Worm (Caenorhabditis elegans) whole organism, L1 larva: ENCODE data around the gene gsto-2.
A peak's percentile ranks its signal among the peaks of the same experiment; 100 is the strongest.

Experiments used
- C16A3.4 ChIP-seq: fragments of 150-350 bp; optimal IDR thresholded peaks from 2 replicates; lab custom pipeline; 2014; ENCODE audit warnings: missing biosample characterization, missing genetic modification characterization
- C34B4.2 ChIP-seq: sonication (generic microtip); optimal IDR thresholded peaks from 2 replicates; lab custom pipeline; 2017; ENCODE audit warnings: mild to moderate bottlenecking, missing genetic modification characterization, missing compliant biosample characterization
- F16B12.6 ChIP-seq: fragments of 150-350 bp; optimal IDR thresholded peaks from 2 replicates; lab custom pipeline; 2014; ENCODE audit warnings: missing biosample characterization, missing genetic modification characterization
- Y116A8C.19 ChIP-seq: sonication (generic microtip); optimal IDR thresholded peaks from 2 replicates; lab custom pipeline; 2016; ENCODE audit warnings: missing compliant biosample characterization, missing genetic modification characterization, borderline replicate concordance
- aha-1 ChIP-seq: fragments of 150-350 bp; optimal IDR thresholded peaks from 2 replicates; lab custom pipeline; 2014; ENCODE audit warnings: missing biosample characterization, missing genetic modification characterization
- alr-1 ChIP-seq: fragments of 200-800 bp; sonication (Bioruptor generic); optimal IDR thresholded peaks from 2 replicates; lab custom pipeline; 2018; ENCODE audit warnings: borderline replicate concordance, mild to moderate bottlenecking, missing genetic modification characterization, missing compliant biosample characterization
- aly-2 ChIP-seq: fragments of 150-350 bp; optimal IDR thresholded peaks from 2 replicates; lab custom pipeline; 2014; ENCODE audit warnings: missing biosample characterization, missing genetic modification characterization
- blmp-1 ChIP-seq: fragments of 150-350 bp; optimal IDR thresholded peaks from 2 replicates; lab custom pipeline; 2014; ENCODE audit warnings: missing biosample characterization, missing genetic modification characterization
- ceh-63 ChIP-seq: fragments of 200-800 bp; sonication (Bioruptor generic); optimal IDR thresholded peaks from 2 replicates; lab custom pipeline; 2018; ENCODE audit warnings: mild to moderate bottlenecking, missing genetic modification characterization, missing compliant biosample characterization
- ceh-82 ChIP-seq, 3 experiments: fragments of 150-350 bp in 1 of 3; sonication (generic microtip) in 2 of 3; optimal IDR thresholded peaks; 2 replicates each; lab custom pipeline; 2014 to 2017; ENCODE audit warnings: missing biosample characterization in 3 of 3, missing genetic modification characterization in 3 of 3
- ceh-88 ChIP-seq: fragments of 200-800 bp; sonication (Bioruptor generic); IDR thresholded peaks from 2 replicates; pipeline ENCODE4 v1.3.6; 2022; ENCODE audit warnings: missing genetic modification characterization, missing compliant biosample characterization
- ceh-90 ChIP-seq: sonication (generic microtip); optimal IDR thresholded peaks from 2 replicates; lab custom pipeline; 2016; ENCODE audit warnings: missing genetic modification characterization, missing compliant biosample characterization
- ces-1 ChIP-seq: fragments of 150-350 bp; optimal IDR thresholded peaks from 2 replicates; lab custom pipeline; 2014; ENCODE audit warnings: missing biosample characterization, missing genetic modification reagents, missing genetic modification characterization
- efl-3 ChIP-seq: fragments of 200-800 bp; sonication (Bioruptor generic); optimal IDR thresholded peaks from 2 replicates; lab custom pipeline; 2018; ENCODE audit warnings: mild to moderate bottlenecking, missing genetic modification characterization, missing compliant biosample characterization
- elt-2 ChIP-seq: sonication (generic microtip); optimal IDR thresholded peaks from 2 replicates; lab custom pipeline; 2016; ENCODE audit warnings: missing genetic modification characterization, mild to moderate bottlenecking, inconsistent platforms, missing compliant biosample characterization, missing genetic modification reagents
- ets-5 ChIP-seq: fragments of 200-800 bp; sonication (Bioruptor generic); IDR thresholded peaks from 2 replicates; pipeline ENCODE4 v1.3.6; 2022; ENCODE audit warnings: missing genetic modification characterization, missing compliant biosample characterization
- fkh-10 ChIP-seq: sonication (generic microtip); optimal IDR thresholded peaks from 2 replicates; lab custom pipeline; 2017; ENCODE audit warnings: missing biosample characterization, missing genetic modification reagents, missing genetic modification characterization
- grh-1 ChIP-seq: fragments of 200-800 bp; sonication (Bioruptor generic); IDR thresholded peaks from 2 replicates; pipeline ENCODE4 v1.3.6; 2022; ENCODE audit warnings: missing genetic modification reagents, missing genetic modification characterization, missing compliant biosample characterization
- hlh-4 ChIP-seq: sonication (generic microtip); optimal IDR thresholded peaks from 2 replicates; lab custom pipeline; 2016; ENCODE audit warnings: mild to moderate bottlenecking, missing genetic modification characterization, missing compliant biosample characterization
- hpl-2 ChIP-seq: fragments of 150-350 bp; optimal IDR thresholded peaks from 2 replicates; lab custom pipeline; 2014; ENCODE audit warnings: missing biosample characterization, missing genetic modification reagents, missing genetic modification characterization
- irx-1 ChIP-seq: sonication (generic microtip); optimal IDR thresholded peaks from 2 replicates; lab custom pipeline; 2016; ENCODE audit warnings: missing genetic modification characterization, missing compliant biosample characterization
- lin-13 ChIP-seq: fragments of 150-350 bp; optimal IDR thresholded peaks from 2 replicates; lab custom pipeline; 2014; ENCODE audit warnings: missing biosample characterization, missing genetic modification reagents, missing genetic modification characterization
- lin-15B ChIP-seq: fragments of 150-350 bp; sonication (generic microtip); optimal IDR thresholded peaks from 3 replicates; lab custom pipeline; 2014; ENCODE audit warnings: missing biosample characterization, missing genetic modification characterization
- lin-35 ChIP-seq, 2 experiments: fragments of 150-350 bp; optimal IDR thresholded peaks; 2 replicates each; lab custom pipeline; 2014; ENCODE audit warnings: missing biosample characterization in 2 of 2, missing genetic modification characterization in 2 of 2, missing genetic modification reagents in 2 of 2
- lin-39 ChIP-seq: fragments of 150-350 bp; optimal IDR thresholded peaks from 2 replicates; lab custom pipeline; 2014; ENCODE audit warnings: missing biosample characterization, missing genetic modification reagents, missing genetic modification characterization
- lir-3 ChIP-seq: sonication (generic microtip); optimal IDR thresholded peaks from 2 replicates; lab custom pipeline; 2016; ENCODE audit warnings: mild to moderate bottlenecking, missing genetic modification characterization, moderate library complexity, missing compliant biosample characterization; ENCODE audit not compliant: poor library complexity
- lsy-2 ChIP-seq, 2 experiments: fragments of 150-350 bp; optimal IDR thresholded peaks; 2 replicates each; lab custom pipeline; 2014; ENCODE audit warnings: missing biosample characterization in 2 of 2, missing genetic modification characterization in 2 of 2
- mef-2 ChIP-seq: fragments of 150-350 bp; optimal IDR thresholded peaks from 2 replicates; lab custom pipeline; 2014; ENCODE audit warnings: missing biosample characterization, missing genetic modification characterization
- mep-1 ChIP-seq: fragments of 150-350 bp; optimal IDR thresholded peaks from 2 replicates; lab custom pipeline; 2014; ENCODE audit warnings: missing biosample characterization, missing genetic modification characterization
- nhr-19 ChIP-seq: fragments of 200-800 bp; sonication (Bioruptor generic); conservative IDR thresholded peaks from 2 replicates; pipeline ENCODE4 v1.3.6; 2022; ENCODE audit warnings: missing genetic modification characterization, missing compliant biosample characterization
- nhr-20 ChIP-seq: sonication (generic microtip); optimal IDR thresholded peaks from 2 replicates; lab custom pipeline; 2016; ENCODE audit warnings: mild to moderate bottlenecking, missing genetic modification characterization, missing compliant biosample characterization
- nhr-28 ChIP-seq: fragments of 150-350 bp; optimal IDR thresholded peaks from 2 replicates; lab custom pipeline; 2014; ENCODE audit warnings: missing biosample characterization, missing genetic modification characterization
- nhr-47 ChIP-seq: sonication (generic microtip); optimal IDR thresholded peaks from 2 replicates; lab custom pipeline; 2016; ENCODE audit warnings: mild to moderate bottlenecking, missing genetic modification characterization, moderate library complexity, missing compliant biosample characterization
- nhr-71 ChIP-seq: sonication (generic microtip); optimal IDR thresholded peaks from 2 replicates; lab custom pipeline; 2016; ENCODE audit warnings: mild to moderate bottlenecking, missing genetic modification characterization, moderate library complexity, missing compliant biosample characterization
- nhr-77 ChIP-seq: fragments of 150-350 bp; optimal IDR thresholded peaks from 2 replicates; lab custom pipeline; 2014; ENCODE audit warnings: missing biosample characterization, missing genetic modification characterization
- nhr-84 ChIP-seq: sonication (generic microtip); optimal IDR thresholded peaks from 2 replicates; lab custom pipeline; 2017; ENCODE audit warnings: missing biosample characterization, missing genetic modification characterization
- nhr-85 ChIP-seq: sonication (generic microtip); peaks from one replicate; lab custom pipeline; 2016; ENCODE audit warnings: missing genetic modification characterization, inconsistent platforms, missing compliant biosample characterization
- pax-3 ChIP-seq: fragments of 200-800 bp; sonication (Bioruptor generic); optimal IDR thresholded peaks from 2 replicates; lab custom pipeline; 2018; ENCODE audit warnings: mild to moderate bottlenecking, missing genetic modification characterization, moderate library complexity, missing compliant biosample characterization
- pqm-1 ChIP-seq: sonication (generic microtip); optimal IDR thresholded peaks from 3 replicates; lab custom pipeline; 2017; ENCODE audit warnings: missing biosample characterization, missing genetic modification characterization
- skn-1 ChIP-seq: fragments of 150-350 bp; optimal IDR thresholded peaks from 2 replicates; lab custom pipeline; 2014; ENCODE audit warnings: missing biosample characterization, missing genetic modification characterization
- sox-4 ChIP-seq: sonication (generic microtip); optimal IDR thresholded peaks from 2 replicates; lab custom pipeline; 2016; ENCODE audit warnings: missing genetic modification characterization, missing compliant biosample characterization
- sup-37 ChIP-seq: fragments of 200-800 bp; sonication (Bioruptor generic); optimal IDR thresholded peaks from 2 replicates; lab custom pipeline; 2018; ENCODE audit warnings: mild to moderate bottlenecking, missing genetic modification characterization, missing compliant biosample characterization
- swsn-7 ChIP-seq: sonication (generic microtip); optimal IDR thresholded peaks from 2 replicates; lab custom pipeline; 2016; ENCODE audit warnings: missing genetic modification characterization, missing compliant biosample characterization
- tbx-2 ChIP-seq: sonication (generic microtip); optimal IDR thresholded peaks from 2 replicates; lab custom pipeline; 2016; ENCODE audit warnings: missing genetic modification characterization, missing compliant biosample characterization
- tlp-1 ChIP-seq: fragments of 150-350 bp; optimal IDR thresholded peaks from 2 replicates; lab custom pipeline; 2014; ENCODE audit warnings: missing biosample characterization, missing genetic modification characterization

gsto-2 gene

ce11 chrIII:8551705-8552104 lies 2.9 kb upstream of the gsto-2 start:
- TF ChIP-seq nhr-47 (tag; lab: Kevin White, UChicago) (no peak), lin-39 (tag; lab: Kevin White, UChicago) (no peak), pqm-1 (tag; lab: Kevin White, UChicago) (no peak), mep-1 (tag; lab: Kevin White, UChicago) (no peak), ceh-88 (GFP tag; lab: Robert Waterston, UW) (no peak), ceh-82 (tag; optimal IDR thresholded peaks at IDR 0.05; lab: Kevin White, UChicago) (no peak), lin-15B (no peak), ets-5 (no peak), C34B4.2 (tag; lab: Kevin White, UChicago) (no peak), lin-13 (GFP tag; lab: Kevin White, UChicago) (no peak)
- TF ChIP-seq, all 84 proteins: peak for 0

- TF ChIP-seq swsn-7 (peak; percentile 2), nhr-85 (tag; lab: Kevin White, UChicago) (peak; percentile 22), nhr-71 (peak; percentile 28), lin-35 (GFP tag; optimal IDR thresholded peaks at IDR 0.05; lab: Kevin White, UChicago) (peak in 1 of 2 experiments; percentile 5), lsy-2 (tag; optimal IDR thresholded peaks at IDR 0.05; lab: Kevin White, UChicago) (peak; percentile 2 to 24), tlp-1 (tag; lab: Kevin White, UChicago) (no peak), mep-1 (tag; lab: Kevin White, UChicago) (peak; percentile 36), ces-1 (GFP tag; lab: Kevin White, UChicago) (no peak), nhr-77 (tag; lab: Kevin White, UChicago) (no peak), skn-1 (tag; lab: Kevin White, UChicago) (peak; percentile 100), pax-3 (tag; lab: Kevin White, UChicago) (no peak), ceh-82 (tag; optimal IDR thresholded peaks at IDR 0.05; lab: Kevin White, UChicago) (no peak), blmp-1 (tag; lab: Kevin White, UChicago) (peak; percentile 63), F16B12.6 (tag; lab: Kevin White, UChicago) (no peak), nhr-20 (tag; lab: Kevin White, UChicago) (peak; percentile 3), lir-3 (tag; lab: Kevin White, UChicago) (no peak), elt-2 (tag; lab: Kevin White, UChicago) (no peak), nhr-84 (tag; lab: Kevin White, UChicago) (no peak), tbx-2 (tag; lab: Kevin White, UChicago) (no peak)
Measured at ce11 chrIII:8552125-8552524, 2.4 kb upstream of the gsto-2 start, which contains the start of gene C02D5.4. TSS of gene C02D5.4 (plus strand) at chrIII:8552165.

- TF ChIP-seq nhr-28 (tag; lab: Kevin White, UChicago), result no peak
- TF ChIP-seq blmp-1 (tag; lab: Kevin White, UChicago), result peak; percentile 94
Measured at ce11 chrIII:8555682-8556081, 1.1 kb downstream of the gsto-2 start.

- TF ChIP-seq C16A3.4 (no peak), sup-37 (GFP tag; lab: Kevin White, UChicago) (no peak), nhr-19 (GFP tag; lab: Robert Waterston, UW) (peak; percentile 52), aha-1 (tag; lab: Kevin White, UChicago) (no peak), ceh-63 (no peak), swsn-7 (peak; percentile 46), mef-2 (tag; lab: Kevin White, UChicago) (no peak), hlh-4 (tag; lab: Kevin White, UChicago) (no peak), efl-3 (GFP tag; lab: Kevin White, UChicago) (no peak), grh-1 (no peak), nhr-71 (peak; percentile 76), hpl-2 (no peak), tlp-1 (tag; lab: Kevin White, UChicago) (no peak), ceh-88 (GFP tag; lab: Robert Waterston, UW) (no peak), Y116A8C.19 (tag; lab: Kevin White, UChicago) (no peak), ceh-90 (tag; lab: Kevin White, UChicago) (no peak), lir-3 (tag; lab: Kevin White, UChicago) (peak; percentile 22), nhr-84 (tag; lab: Kevin White, UChicago) (no peak), alr-1 (tag; lab: Kevin White, UChicago) (no peak), aly-2 (tag; lab: Kevin White, UChicago) (peak; percentile 1), ceh-82 (tag; optimal IDR thresholded peaks at IDR 0.05; lab: Kevin White, UChicago) (peak in 2 of 3 experiments; percentile 31 to 36), elt-2 (tag; lab: Kevin White, UChicago) (no peak), nhr-85 (tag; lab: Kevin White, UChicago) (peak; percentile 80), irx-1 (peak; percentile 9), blmp-1 (tag; lab: Kevin White, UChicago) (peak; percentile 67), sox-4 (no peak), fkh-10 (GFP tag; lab: Kevin White, UChicago) (no peak), pax-3 (tag; lab: Kevin White, UChicago) (no peak)
Measured at ce11 chrIII:8556836-8557385, 2.3 kb downstream of the gsto-2 start, which contains the start of gene C02D5.2. TSS of gene C02D5.2 (plus strand) at chrIII:8557335.
